Fruit fly (Drosophila melanogaster): ENCODE measurements around the gene m.

m gene

DNA sequence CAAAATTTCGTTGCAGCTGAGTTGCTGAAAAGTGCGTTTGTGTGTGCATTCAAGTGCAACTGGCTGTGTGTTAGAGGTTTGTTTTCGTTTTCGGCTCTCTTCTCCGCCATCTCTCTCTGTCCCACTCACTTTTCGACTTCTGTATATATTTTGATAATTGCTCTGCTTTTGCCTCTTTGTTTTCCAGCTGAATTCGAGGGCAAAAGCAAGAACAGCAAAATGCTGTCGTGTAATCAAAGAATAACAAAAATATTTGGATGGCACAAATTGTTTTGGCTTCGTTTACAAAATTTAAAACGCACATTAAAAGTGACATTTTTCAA, 64.7 kb downstream of the m start:
- TF ChIP-seq Trl (optimal IDR thresholded peaks at IDR 0.05) = peak; percentile 41 to 89
- TF ChIP-seq Trl (GFP tag; optimal IDR thresholded peaks at IDR 0.05) = no peak
- no peak for TF ChIP-seq CG14860 (GFP tag; IDR thresholded peaks at IDR 0.05; ENCODE audit: partially characterized antibody)
- no peak for TF ChIP-seq gro (GFP tag; optimal IDR thresholded peaks at IDR 0.05)
- no peak for TF ChIP-seq sqz (GFP tag; optimal IDR thresholded peaks at IDR 0.05)
- no peak for TF ChIP-seq crp (GFP tag; optimal IDR thresholded peaks at IDR 0.05)
- no peak for TF ChIP-seq fd102C (GFP tag; optimal IDR thresholded peaks at IDR 0.05)
- no peak for TF ChIP-seq CG12769 (tag; optimal IDR thresholded peaks at IDR 0.05)
- no peak for TF ChIP-seq D (optimal IDR thresholded peaks at IDR 0.05)
- TF ChIP-seq D (GFP tag; optimal IDR thresholded peaks at IDR 0.05) = no peak
- no peak for TF ChIP-seq CG7987 (GFP tag; optimal IDR thresholded peaks at IDR 0.05)
- no peak for TF ChIP-seq CG10565 (GFP tag; optimal IDR thresholded peaks at IDR 0.05)
- TF ChIP-seq bab2 (GFP tag; optimal IDR thresholded peaks at IDR 0.05) = no peak
- peak; percentile 6 for TF ChIP-seq CG1832 (GFP tag; optimal IDR thresholded peaks at IDR 0.05)
- TF ChIP-seq CG3163 (GFP tag; optimal IDR thresholded peaks at IDR 0.05) = peak; percentile 11
- no peak for TF ChIP-seq MTF-1 (GFP tag; optimal IDR thresholded peaks at IDR 0.05; ENCODE audit: borderline replicate concordance)
- no peak for TF ChIP-seq sd (tag; optimal IDR thresholded peaks at IDR 0.05)
- TF ChIP-seq CG17359 (tag; optimal IDR thresholded peaks at IDR 0.05) = no peak
- TF ChIP-seq Ada2b (GFP tag; IDR thresholded peaks at IDR 0.05) = no peak
- TF ChIP-seq yki (optimal IDR thresholded peaks at IDR 0.05) = peak; percentile 67
- no peak for TF ChIP-seq grn (GFP tag; optimal IDR thresholded peaks at IDR 0.05)
- TF ChIP-seq pho (GFP tag; optimal IDR thresholded peaks at IDR 0.05) = no peak
- no peak for TF ChIP-seq peb (GFP tag; IDR thresholded peaks at IDR 0.05)
- no peak for TF ChIP-seq zfh1 (GFP tag; IDR thresholded peaks at IDR 0.05)
- no peak for TF ChIP-seq CG18599 (GFP tag; optimal IDR thresholded peaks at IDR 0.05)
- TF ChIP-seq CG9727 (GFP tag; optimal IDR thresholded peaks at IDR 0.05) = no peak
